Fruit fly (Drosophila melanogaster): Measurements from ENCODE around the gene CIA30.
A peak's percentile ranks its signal among the peaks of the same experiment; 100 is the strongest.

Gene CIA30

dm6 chr3R:29772795-29773331, 36.1 kb downstream of the CIA30 start:
- TF ChIP-seq tj (GFP tag; optimal IDR thresholded peaks at IDR 0.05), result peak; percentile 83
- peak; percentile 50 for TF ChIP-seq CG33017 (tag; optimal IDR thresholded peaks at IDR 0.05)
- TF ChIP-seq Crg-1 (GFP tag; optimal IDR thresholded peaks at IDR 0.05), result no peak
- no peak for TF ChIP-seq cnc (optimal IDR thresholded peaks at IDR 0.05)
- TF ChIP-seq CG11617 (GFP tag; optimal IDR thresholded peaks at IDR 0.05), result no peak
- peak; percentile 88 for TF ChIP-seq cic (GFP tag; optimal IDR thresholded peaks at IDR 0.05)
- TF ChIP-seq CG7101 (tag; optimal IDR thresholded peaks at IDR 0.05), result peak; percentile 5
- no peak for TF ChIP-seq toe (GFP tag; optimal IDR thresholded peaks at IDR 0.05)
- peak; percentile 79 for TF ChIP-seq Mnt (GFP tag; optimal IDR thresholded peaks at IDR 0.05)
- TF ChIP-seq CG1620 (GFP tag; optimal IDR thresholded peaks at IDR 0.05), result no peak
- no peak for TF ChIP-seq Clk (GFP tag; optimal IDR thresholded peaks at IDR 0.05)
- TF ChIP-seq CG7045 (GFP tag; optimal IDR thresholded peaks at IDR 0.05), result no peak
- peak; percentile 91 for TF ChIP-seq CG12768 (GFP tag; optimal IDR thresholded peaks at IDR 0.05)
- TF ChIP-seq kay (GFP tag; ENCODE audit: borderline replicate concordance), result no peak
- TF ChIP-seq CG14711 (tag; optimal IDR thresholded peaks at IDR 0.05), result no peak
- TF ChIP-seq pad (GFP tag; optimal IDR thresholded peaks at IDR 0.05), result peak; percentile 73
- TF ChIP-seq CG5204 (GFP tag; optimal IDR thresholded peaks at IDR 0.05), result no peak
- TF ChIP-seq Hr96 (GFP tag; optimal IDR thresholded peaks at IDR 0.05), result no peak
- peak; percentile 23 for TF ChIP-seq bab1 (GFP tag; optimal IDR thresholded peaks at IDR 0.05)
- TF ChIP-seq ovo (GFP tag; optimal IDR thresholded peaks at IDR 0.05), result peak; percentile 49

dm6 chr3R:29773833-29774324, 37.1 kb downstream of the CIA30 start:
- TF ChIP-seq CG33017 (tag; optimal IDR thresholded peaks at IDR 0.05) (peak; percentile 74), Hr96 (GFP tag; optimal IDR thresholded peaks at IDR 0.05) (peak; percentile 75), CG7045 (GFP tag; optimal IDR thresholded peaks at IDR 0.05) (peak; percentile 86), CG1620 (GFP tag; optimal IDR thresholded peaks at IDR 0.05) (peak; percentile 62), CG7101 (tag; optimal IDR thresholded peaks at IDR 0.05) (peak; percentile 84), cnc (optimal IDR thresholded peaks at IDR 0.05) (peak in 1 of 2 experiments; percentile 8), ovo (GFP tag; optimal IDR thresholded peaks at IDR 0.05) (peak; percentile 69), toe (GFP tag; optimal IDR thresholded peaks at IDR 0.05) (peak; percentile 87), CG12768 (GFP tag; optimal IDR thresholded peaks at IDR 0.05) (peak; percentile 83), cic (GFP tag; optimal IDR thresholded peaks at IDR 0.05) (no peak), CG5204 (GFP tag; optimal IDR thresholded peaks at IDR 0.05) (peak; percentile 93), Clk (GFP tag; optimal IDR thresholded peaks at IDR 0.05) (peak; percentile 66), tj (GFP tag; optimal IDR thresholded peaks at IDR 0.05) (peak; percentile 63), Mnt (GFP tag; optimal IDR thresholded peaks at IDR 0.05) (peak; percentile 34), CG14711 (tag; optimal IDR thresholded peaks at IDR 0.05) (peak; percentile 55), bab1 (GFP tag; optimal IDR thresholded peaks at IDR 0.05) (peak; percentile 59), pad (GFP tag; optimal IDR thresholded peaks at IDR 0.05) (peak; percentile 36), CG11617 (GFP tag; optimal IDR thresholded peaks at IDR 0.05) (peak; percentile 88), Crg-1 (GFP tag; optimal IDR thresholded peaks at IDR 0.05) (no peak), kay (GFP tag; ENCODE audit: borderline replicate concordance) (no peak)

dm6 chr3R:29774360-29775193, 37.8 kb downstream of the CIA30 start:
- peak; percentile 68 for TF ChIP-seq CG14711 (tag; optimal IDR thresholded peaks at IDR 0.05)
- peak; percentile 58 for TF ChIP-seq cic (GFP tag; optimal IDR thresholded peaks at IDR 0.05)
- peak; percentile 8 for TF ChIP-seq CG12768 (GFP tag; optimal IDR thresholded peaks at IDR 0.05)
- no peak for TF ChIP-seq CG1620 (GFP tag; optimal IDR thresholded peaks at IDR 0.05)
- TF ChIP-seq Crg-1 (GFP tag; optimal IDR thresholded peaks at IDR 0.05), result peak; percentile 38
- TF ChIP-seq CG7045 (GFP tag; optimal IDR thresholded peaks at IDR 0.05), result no peak
- no peak for TF ChIP-seq bab1 (GFP tag; optimal IDR thresholded peaks at IDR 0.05)
- TF ChIP-seq Mnt (GFP tag; optimal IDR thresholded peaks at IDR 0.05), result peak; percentile 62

dm6 chr3R:29775755-29776686, 39.3 kb downstream of the CIA30 start:
- no peak for TF ChIP-seq CG7045 (GFP tag; optimal IDR thresholded peaks at IDR 0.05)
- no peak for TF ChIP-seq CG7101 (tag; optimal IDR thresholded peaks at IDR 0.05)
- no peak for TF ChIP-seq bab1 (GFP tag; optimal IDR thresholded peaks at IDR 0.05)
- TF ChIP-seq Mnt (GFP tag; optimal IDR thresholded peaks at IDR 0.05), result peak; percentile 1
- TF ChIP-seq CG11617 (GFP tag; optimal IDR thresholded peaks at IDR 0.05), result no peak
- no peak for TF ChIP-seq CG33017 (tag; optimal IDR thresholded peaks at IDR 0.05)
- TF ChIP-seq Clk (GFP tag; optimal IDR thresholded peaks at IDR 0.05), result peak; percentile 3
- no peak for TF ChIP-seq kay (GFP tag; ENCODE audit: borderline replicate concordance)
- TF ChIP-seq CG14711 (tag; optimal IDR thresholded peaks at IDR 0.05), result no peak
- no peak for TF ChIP-seq Hr96 (GFP tag; optimal IDR thresholded peaks at IDR 0.05)
- TF ChIP-seq CG12768 (GFP tag; optimal IDR thresholded peaks at IDR 0.05), result no peak
- no peak for TF ChIP-seq Crg-1 (GFP tag; optimal IDR thresholded peaks at IDR 0.05)
- TF ChIP-seq pad (GFP tag; optimal IDR thresholded peaks at IDR 0.05), result no peak
- TF ChIP-seq cnc (optimal IDR thresholded peaks at IDR 0.05), result no peak
- TF ChIP-seq ovo (GFP tag; optimal IDR thresholded peaks at IDR 0.05), result no peak
- no peak for TF ChIP-seq CG1620 (GFP tag; optimal IDR thresholded peaks at IDR 0.05)
- no peak for TF ChIP-seq CG5204 (GFP tag; optimal IDR thresholded peaks at IDR 0.05)
- no peak for TF ChIP-seq toe (GFP tag; optimal IDR thresholded peaks at IDR 0.05)
- peak; percentile 62 for TF ChIP-seq tj (GFP tag; optimal IDR thresholded peaks at IDR 0.05)
- TF ChIP-seq cic (GFP tag; optimal IDR thresholded peaks at IDR 0.05), result no peak
